Fruit fly (Drosophila melanogaster): ENCODE data around the gene MFS10.

MFS10 gene

DNA sequence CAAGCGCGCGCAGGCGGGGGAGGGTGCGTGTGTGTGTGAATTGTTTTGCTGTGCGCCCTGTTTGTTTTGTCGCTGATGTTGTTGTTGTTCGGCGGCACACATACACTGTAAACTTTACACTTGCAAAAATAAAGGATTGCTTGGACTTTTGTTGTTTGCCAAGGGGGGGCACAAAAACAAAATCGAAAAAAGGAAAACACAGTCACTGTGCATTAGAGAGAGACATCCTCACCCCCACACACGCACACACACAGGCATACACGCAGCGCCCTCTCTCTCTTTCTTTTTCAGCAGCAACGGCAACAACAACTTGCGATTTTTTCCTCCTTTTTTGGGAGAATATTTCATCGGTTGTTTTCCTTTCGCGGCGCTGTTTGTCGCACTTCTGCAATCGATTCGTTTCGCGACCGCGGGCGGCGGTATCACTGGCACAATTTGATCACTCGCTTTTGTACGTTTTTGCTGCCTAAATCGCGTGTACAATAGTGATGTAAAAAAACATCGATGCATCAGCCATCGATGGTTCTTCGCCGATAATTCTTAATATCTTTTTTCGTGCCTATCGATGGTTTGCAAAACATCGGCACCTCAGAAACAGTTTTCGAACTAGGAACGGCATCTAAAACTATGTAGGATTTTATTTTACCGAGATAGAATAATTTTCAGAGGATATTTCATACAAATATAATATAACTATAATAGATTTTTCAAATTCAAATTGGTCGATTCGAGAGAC, 38.7 kb upstream of the MFS10 start, which contains the start of gene hep (continued):
- TF ChIP-seq Dek (tag; optimal IDR thresholded peaks at IDR 0.05), result no peak
- peak; percentile 93 for TF ChIP-seq Opbp (GFP tag; IDR thresholded peaks at IDR 0.05; ENCODE audit: partially characterized antibody)
- no peak for TF ChIP-seq CG2875 (GFP tag; optimal IDR thresholded peaks at IDR 0.05)
- no peak for TF ChIP-seq seq (GFP tag; IDR thresholded peaks at IDR 0.05)
- 0 out of 2 replicates have a peak, but pooled peaks have one; percentile 29 for TF ChIP-seq Adf1 (GFP tag; IDR thresholded peaks at IDR 0.05)
- no peak for TF ChIP-seq lilli (GFP tag; optimal IDR thresholded peaks at IDR 0.05)
- TF ChIP-seq CG7271 (tag; optimal IDR thresholded peaks at IDR 0.05), result no peak
- TF ChIP-seq Fer1 (GFP tag; optimal IDR thresholded peaks at IDR 0.05), result no peak
- no peak for TF ChIP-seq ase (GFP tag; IDR thresholded peaks at IDR 0.05)
- TF ChIP-seq p53 (GFP tag; optimal IDR thresholded peaks at IDR 0.05), result no peak
- TF ChIP-seq Bgb (GFP tag; IDR thresholded peaks at IDR 0.05; ENCODE audit: partially characterized antibody), result peak; percentile 86
- no peak for TF ChIP-seq Atf3 (GFP tag; optimal IDR thresholded peaks at IDR 0.05)
- no peak for TF ChIP-seq h (optimal IDR thresholded peaks at IDR 0.05)
- peak; percentile 36 for TF ChIP-seq pzg (GFP tag; optimal IDR thresholded peaks at IDR 0.05)
- no peak for TF ChIP-seq kay (GFP tag; optimal IDR thresholded peaks at IDR 0.05)
- no peak for TF ChIP-seq YL-1 (GFP tag; optimal IDR thresholded peaks at IDR 0.05)
- peak; percentile 17 for TF ChIP-seq Med (GFP tag)
- TF ChIP-seq CG8281 (tag; optimal IDR thresholded peaks at IDR 0.05), result no peak
- peak; percentile 79; the same call in 2 of the 3 replicates for TF ChIP-seq mld (GFP tag; IDR thresholded peaks at IDR 0.05; ENCODE audit: partially characterized antibody)
- TF ChIP-seq Hey (tag; optimal IDR thresholded peaks at IDR 0.05), result no peak
- no peak for TF ChIP-seq CG8290 (GFP tag; optimal IDR thresholded peaks at IDR 0.05)
- TF ChIP-seq CG8290 (tag; optimal IDR thresholded peaks at IDR 0.05), result peak in 1 of 2 experiments; percentile 37
- no peak for TF ChIP-seq Hand (GFP tag; optimal IDR thresholded peaks at IDR 0.05)
- TF ChIP-seq Scr (GFP tag; IDR thresholded peaks at IDR 0.05; ENCODE audit: partially characterized antibody), result peak; percentile 82
- TF ChIP-seq CG7963 (GFP tag; IDR thresholded peaks at IDR 0.05; ENCODE audit: partially characterized antibody), result peak; percentile 86
- no peak for TF ChIP-seq CG12391 (tag; optimal IDR thresholded peaks at IDR 0.05)
- TF ChIP-seq Neu2 (GFP tag; optimal IDR thresholded peaks at IDR 0.05; ENCODE audit: borderline replicate concordance), result no peak
- TF ChIP-seq Stat92E (GFP tag; optimal IDR thresholded peaks at IDR 0.05), result no peak
- no peak for TF ChIP-seq CG3995 (GFP tag; optimal IDR thresholded peaks at IDR 0.05)
- no peak for TF ChIP-seq wor (GFP tag; IDR thresholded peaks at IDR 0.05)
- TF ChIP-seq D (optimal IDR thresholded peaks at IDR 0.05), result no peak
- no peak for TF ChIP-seq D (GFP tag; optimal IDR thresholded peaks at IDR 0.05)
- no peak for TF ChIP-seq bigmax (GFP tag; optimal IDR thresholded peaks at IDR 0.05)
- TF ChIP-seq CG31365 (tag; optimal IDR thresholded peaks at IDR 0.05), result no peak
- TF ChIP-seq lmd (GFP tag; IDR thresholded peaks at IDR 0.05), result no peak
- TF ChIP-seq jumu (GFP tag; optimal IDR thresholded peaks at IDR 0.05), result no peak
- no peak for TF ChIP-seq kni (GFP tag; optimal IDR thresholded peaks at IDR 0.05)
- TF ChIP-seq CG2129 (GFP tag; IDR thresholded peaks at IDR 0.05; ENCODE audit: partially characterized antibody), result peak; percentile 57
- peak; percentile 81 for TF ChIP-seq tna (GFP tag; IDR thresholded peaks at IDR 0.05; ENCODE audit: partially characterized antibody)
- no peak for TF ChIP-seq CG10959 (GFP tag; IDR thresholded peaks at IDR 0.05)
- no peak for TF ChIP-seq Max (GFP tag; optimal IDR thresholded peaks at IDR 0.05)
- no peak for TF ChIP-seq CG1792 (GFP tag; optimal IDR thresholded peaks at IDR 0.05)
- TF ChIP-seq gem (tag; optimal IDR thresholded peaks at IDR 0.05), result no peak
- TF ChIP-seq CG4360 (GFP tag; IDR thresholded peaks at IDR 0.05), result peak; percentile 89
- TF ChIP-seq nom (GFP tag; optimal IDR thresholded peaks at IDR 0.05), result peak; percentile 35
- TF ChIP-seq CG2889 (GFP tag; IDR thresholded peaks at IDR 0.05), result no peak
- no peak for TF ChIP-seq sd (tag; optimal IDR thresholded peaks at IDR 0.05)
- TF ChIP-seq CG33213 (GFP tag; optimal IDR thresholded peaks at IDR 0.05), result no peak
- no peak for TF ChIP-seq Nf-YC (tag; optimal IDR thresholded peaks at IDR 0.05)
- TF ChIP-seq NK7.1 (GFP tag; optimal IDR thresholded peaks at IDR 0.05), result no peak

Data from whole organism, embryonic.